5 worm cellular contexts compared by ENCODE assay signal in the genomic region with DNA sequence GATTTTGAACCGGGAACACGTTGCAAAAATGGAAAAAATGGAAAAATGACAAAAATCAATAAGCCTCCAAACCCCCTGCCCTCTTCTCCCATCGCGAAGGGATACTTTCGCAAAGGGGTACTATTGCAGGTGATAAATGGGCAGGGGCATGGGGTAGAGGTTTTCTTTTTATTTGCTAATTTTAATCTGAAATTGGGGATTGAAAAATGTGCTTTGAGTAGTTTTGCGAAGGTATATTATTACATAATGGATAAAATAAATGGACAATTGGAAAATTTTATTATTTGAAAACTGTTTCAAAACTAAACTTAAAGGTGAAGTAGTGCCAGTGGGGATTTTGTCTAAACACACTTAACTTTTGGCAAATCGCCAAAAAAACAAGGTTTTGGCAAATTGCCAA.
TF ChIP-seq lines count a peak whose summit lies in the region.

No protein-coding gene starts in this region.

TF ChIP-seq in whole organism, L1 larva, 84 proteins besides CTCF, POLR2A, EP300 and RAD21 (continues in another document):
- TF ChIP-seq Y116A8C.19 (tag; optimal IDR thresholded peaks at IDR 0.05; lab: Kevin White, UChicago; ENCODE audit: borderline replicate concordance) (no peak), zip-4 (GFP tag; optimal IDR thresholded peaks at IDR 0.05; lab: Kevin White, UChicago) (peak; percentile 89), efl-3 (GFP tag; optimal IDR thresholded peaks at IDR 0.05; lab: Kevin White, UChicago) (peak; percentile 57), elt-2 (tag; optimal IDR thresholded peaks at IDR 0.05; lab: Kevin White, UChicago) (peak; percentile 82), pqm-1 (tag; optimal IDR thresholded peaks at IDR 0.05; lab: Kevin White, UChicago) (peak; percentile 74), C34B4.2 (tag; optimal IDR thresholded peaks at IDR 0.05; lab: Kevin White, UChicago) (no peak), ztf-4 (tag; optimal IDR thresholded peaks at IDR 0.05; lab: Kevin White, UChicago) (peak; percentile 94), C16A3.4 (tag; optimal IDR thresholded peaks at IDR 0.05; lab: Kevin White, UChicago) (peak; percentile 98), nhr-20 (tag; optimal IDR thresholded peaks at IDR 0.05; lab: Kevin White, UChicago) (peak; percentile 93), lsy-2 (tag; optimal IDR thresholded peaks at IDR 0.05; lab: Kevin White, UChicago) (peak; percentile 92), nhr-12 (tag; optimal IDR thresholded peaks at IDR 0.05; lab: Kevin White, UChicago) (peak; percentile 67), aha-1 (tag; optimal IDR thresholded peaks at IDR 0.05; lab: Kevin White, UChicago) (peak; percentile 58), skn-1 (tag; optimal IDR thresholded peaks at IDR 0.05; lab: Kevin White, UChicago) (peak; percentile 100), fkh-10 (GFP tag; optimal IDR thresholded peaks at IDR 0.05; lab: Kevin White, UChicago) (peak; percentile 99), hpl-2 (GFP tag; optimal IDR thresholded peaks at IDR 0.05; lab: Kevin White, UChicago) (peak; percentile 95), swsn-7 (tag; optimal IDR thresholded peaks at IDR 0.05; lab: Kevin White, UChicago) (peak; percentile 93), lin-13 (GFP tag; optimal IDR thresholded peaks at IDR 0.05; lab: Kevin White, UChicago) (peak; percentile 92)

TF ChIP-seq in whole organism, L3 larva, 47 proteins besides CTCF, POLR2A, EP300 and RAD21 (continues in another document):
- peak; percentile 98 for TF ChIP-seq tbx-2 (tag; optimal IDR thresholded peaks at IDR 0.05; lab: Kevin White, UChicago)
- TF ChIP-seq elt-3 (tag; optimal IDR thresholded peaks at IDR 0.05; lab: Kevin White, UChicago): peak in 2 of 3 experiments; percentile 84 to 98
- no peak for TF ChIP-seq mml-1 (tag; optimal IDR thresholded peaks at IDR 0.05; lab: Kevin White, UChicago)
- peak; percentile 98 for TF ChIP-seq nhr-43 (tag; optimal IDR thresholded peaks at IDR 0.05; lab: Kevin White, UChicago; ENCODE audit: poor library complexity, severe bottlenecking)
- peak; percentile 62 for TF ChIP-seq ZK546.5 (tag; optimal IDR thresholded peaks at IDR 0.05; lab: Kevin White, UChicago)
- TF ChIP-seq zag-1 (tag; optimal IDR thresholded peaks at IDR 0.05; lab: Kevin White, UChicago): peak; percentile 83
- TF ChIP-seq nhr-237 (tag; optimal IDR thresholded peaks at IDR 0.05; lab: Kevin White, UChicago): peak; percentile 83
- TF ChIP-seq ztf-11 (tag; optimal IDR thresholded peaks at IDR 0.05; lab: Kevin White, UChicago): peak; percentile 14
- TF ChIP-seq nfya-1 (tag; optimal IDR thresholded peaks at IDR 0.05; lab: Kevin White, UChicago; ENCODE audit: insufficient read depth): peak; percentile 89
- TF ChIP-seq nhr-67 (tag; optimal IDR thresholded peaks at IDR 0.05; lab: Kevin White, UChicago): peak; percentile 69
- peak; percentile 54 for TF ChIP-seq unc-39 (tag; optimal IDR thresholded peaks at IDR 0.05; lab: Kevin White, UChicago)
- TF ChIP-seq jun-1 (tag; optimal IDR thresholded peaks at IDR 0.05; lab: Kevin White, UChicago): peak; percentile 99
- TF ChIP-seq nhr-25 (tag; optimal IDR thresholded peaks at IDR 0.05; lab: Kevin White, UChicago): peak; percentile 84
- peak; percentile 23 for TF ChIP-seq lin-15B (tag; optimal IDR thresholded peaks at IDR 0.05; lab: Kevin White, UChicago)
- TF ChIP-seq egl-27 (tag; optimal IDR thresholded peaks at IDR 0.05; lab: Kevin White, UChicago): peak; percentile 97
- peak; percentile 72 for TF ChIP-seq daf-12 (tag; optimal IDR thresholded peaks at IDR 0.05; lab: Kevin White, UChicago)
- peak; percentile 97 for TF ChIP-seq hmg-11 (tag; optimal IDR thresholded peaks at IDR 0.05; lab: Kevin White, UChicago)

TF ChIP-seq in whole organism, early embryonic, 17 proteins besides CTCF, POLR2A, EP300 and RAD21:
- peak; percentile 80 for TF ChIP-seq hmg-4 (GFP tag; optimal IDR thresholded peaks at IDR 0.05; lab: Kevin White, UChicago)
- no peak for TF ChIP-seq aly-1 (tag; optimal IDR thresholded peaks at IDR 0.05; lab: Kevin White, UChicago)
- no peak for TF ChIP-seq tra-4 (tag; optimal IDR thresholded peaks at IDR 0.05; lab: Kevin White, UChicago)
- peak; percentile 48 for TF ChIP-seq flt-1 (GFP tag; IDR thresholded peaks at IDR 0.05; lab: Robert Waterston, UW)
- no peak for TF ChIP-seq ets-7 (tag; optimal IDR thresholded peaks at IDR 0.05; lab: Kevin White, UChicago)
- TF ChIP-seq sea-1 (GFP tag; conservative IDR thresholded peaks at IDR 0.05; lab: Robert Waterston, UW): 0 out of 2 replicates have a peak, but pooled peaks have one; percentile 42
- TF ChIP-seq tbx-11 (GFP tag; IDR thresholded peaks at IDR 0.05; lab: Robert Waterston, UW): 0 out of 2 replicates have a peak, but pooled peaks have one; percentile 46
- peak; percentile 11 for TF ChIP-seq hnd-1 (tag; optimal IDR thresholded peaks at IDR 0.05; lab: Kevin White, UChicago)
- TF ChIP-seq pes-1 (GFP tag; IDR thresholded peaks at IDR 0.05; lab: Robert Waterston, UW): peak; percentile 71
- TF ChIP-seq scrt-1 (GFP tag; IDR thresholded peaks at IDR 0.05; lab: Robert Waterston, UW): peak; percentile 67; the same call in 1 of the 2 replicates
- TF ChIP-seq F13C5.2 (tag; optimal IDR thresholded peaks at IDR 0.05; lab: Kevin White, UChicago): peak; percentile 77
- TF ChIP-seq tbx-37 (GFP tag; conservative IDR thresholded peaks at IDR 0.05; lab: Robert Waterston, UW): peak; percentile 53

TF ChIP-seq in whole organism, midembryonic, 9 proteins besides CTCF, POLR2A, EP300 and RAD21:
- TF ChIP-seq ztf-23 (GFP tag; IDR thresholded peaks at IDR 0.05; lab: Robert Waterston, UW) (peak; percentile 91), ztf-29 (GFP tag; IDR thresholded peaks at IDR 0.05; lab: Robert Waterston, UW) (no peak), med-1 (GFP tag; optimal IDR thresholded peaks at IDR 0.05; lab: Kevin White, UChicago; ENCODE audit: insufficient read depth) (peak; percentile 26), T22C8.4 (GFP tag; IDR thresholded peaks at IDR 0.05; lab: Robert Waterston, UW) (peak; percentile 99), ref-1 (GFP tag; conservative IDR thresholded peaks at IDR 0.05; lab: Robert Waterston, UW) (no peak), cog-1 (tag; optimal IDR thresholded peaks at IDR 0.05; lab: Kevin White, UChicago) (peak; percentile 92), klf-2 (GFP tag; conservative IDR thresholded peaks at IDR 0.05; lab: Robert Waterston, UW) (peak; percentile 67), flt-1 (GFP tag; IDR thresholded peaks at IDR 0.05; lab: Robert Waterston, UW) (peak; percentile 82), tab-1 (GFP tag; IDR thresholded peaks at IDR 0.05; lab: Robert Waterston, UW) (no peak)

TF ChIP-seq in whole organism, young adult, 124 proteins besides CTCF, POLR2A, EP300 and RAD21 (continues in another document):
- TF ChIP-seq F57A8.1 (GFP tag; optimal IDR thresholded peaks at IDR 0.05; lab: Kevin White, UChicago): peak; percentile 67
- peak; percentile 97 for TF ChIP-seq nfyb-1 (GFP tag; IDR thresholded peaks at IDR 0.05; lab: Robert Waterston, UW)
- TF ChIP-seq pbrm-1 (GFP tag; IDR thresholded peaks at IDR 0.05; lab: Robert Waterston, UW): peak; percentile 94
- TF ChIP-seq mel-28 (tag; optimal IDR thresholded peaks at IDR 0.05; lab: Kevin White, UChicago; ENCODE audit: borderline replicate concordance): peak; percentile 58
- peak; percentile 80 for TF ChIP-seq bed-2 (GFP tag; IDR thresholded peaks at IDR 0.05; lab: Robert Waterston, UW)
- TF ChIP-seq ceh-27 (GFP tag; optimal IDR thresholded peaks at IDR 0.05; lab: Kevin White, UChicago): peak; percentile 98
- TF ChIP-seq gei-17 (GFP tag; optimal IDR thresholded peaks at IDR 0.05; lab: Kevin White, UChicago): peak; percentile 98
- peak; percentile 86 for TF ChIP-seq hmg-1.2 (GFP tag; IDR thresholded peaks at IDR 0.05; lab: Robert Waterston, UW)
- TF ChIP-seq ztf-22 (GFP tag; optimal IDR thresholded peaks at IDR 0.05; lab: Kevin White, UChicago): peak; percentile 76
- peak; percentile 98 for TF ChIP-seq repo-1 (tag; optimal IDR thresholded peaks at IDR 0.05; lab: Kevin White, UChicago)
- TF ChIP-seq mxl-1 (tag; optimal IDR thresholded peaks at IDR 0.05; lab: Kevin White, UChicago): peak; percentile 17
- TF ChIP-seq ZK185.1 (tag; optimal IDR thresholded peaks at IDR 0.05; lab: Kevin White, UChicago; ENCODE audit: poor library complexity, severe bottlenecking): peak; percentile 98
- peak; percentile 0 for TF ChIP-seq unc-130 (GFP tag; optimal IDR thresholded peaks at IDR 0.05; lab: Kevin White, UChicago)
- peak; percentile 27 for TF ChIP-seq snpc-3.4 (tag; optimal IDR thresholded peaks at IDR 0.05; lab: Kevin White, UChicago)
- TF ChIP-seq B0019.2 (GFP tag; conservative IDR thresholded peaks at IDR 0.05; lab: Robert Waterston, UW): no peak
- TF ChIP-seq egrh-3 (GFP tag; IDR thresholded peaks at IDR 0.05; lab: Robert Waterston, UW): peak; percentile 14; the same call in 1 of the 2 replicates
- peak; percentile 90 for TF ChIP-seq madf-3 (GFP tag; IDR thresholded peaks at IDR 0.05; lab: Robert Waterston, UW)
- peak; percentile 96 for TF ChIP-seq madf-10 (tag; optimal IDR thresholded peaks at IDR 0.05; lab: Kevin White, UChicago)
- no peak for TF ChIP-seq T26A5.8 (tag; optimal IDR thresholded peaks at IDR 0.05; lab: Kevin White, UChicago)
- peak; percentile 89 for TF ChIP-seq ztf-3 (GFP tag; optimal IDR thresholded peaks at IDR 0.05; lab: Kevin White, UChicago)
- no peak for TF ChIP-seq F55B11.4 (tag; optimal IDR thresholded peaks at IDR 0.05; lab: Kevin White, UChicago; ENCODE audit: borderline replicate concordance, insufficient read depth)
- TF ChIP-seq hlh-12 (tag; optimal IDR thresholded peaks at IDR 0.05; lab: Kevin White, UChicago): peak; percentile 65
- peak; percentile 59 for TF ChIP-seq B0261.1 (tag; optimal IDR thresholded peaks at IDR 0.05; lab: Kevin White, UChicago)
- peak; percentile 89 for TF ChIP-seq T07F8.4 (tag; optimal IDR thresholded peaks at IDR 0.05; lab: Kevin White, UChicago)
- peak; percentile 80 for TF ChIP-seq lin-26 (GFP tag; IDR thresholded peaks at IDR 0.05; lab: Robert Waterston, UW)
- no peak for TF ChIP-seq ztf-25 (GFP tag; IDR thresholded peaks at IDR 0.05; lab: Robert Waterston, UW)
- no peak for TF ChIP-seq F39B2.1 (GFP tag; IDR thresholded peaks at IDR 0.05; lab: Robert Waterston, UW)
- peak; percentile 87 for TF ChIP-seq lir-1 (GFP tag; conservative IDR thresholded peaks at IDR 0.05; lab: Robert Waterston, UW)
- peak; percentile 49 for TF ChIP-seq cebp-1 (GFP tag; IDR thresholded peaks at IDR 0.05; lab: Robert Waterston, UW)
- TF ChIP-seq cebp-1 (tag; optimal IDR thresholded peaks at IDR 0.05; lab: Kevin White, UChicago): peak; percentile 97
- TF ChIP-seq tlf-1 (GFP tag; optimal IDR thresholded peaks at IDR 0.05; lab: Kevin White, UChicago): peak; percentile 97
- TF ChIP-seq ets-4 (GFP tag; optimal IDR thresholded peaks at IDR 0.05; lab: Kevin White, UChicago): peak; percentile 53
- peak; percentile 98 for TF ChIP-seq dox-1 (GFP tag; IDR thresholded peaks at IDR 0.05; lab: Robert Waterston, UW)
- TF ChIP-seq nhr-80 (tag; optimal IDR thresholded peaks at IDR 0.05; lab: Kevin White, UChicago): peak; percentile 89
- peak; percentile 95 for TF ChIP-seq F22D6.2 (tag; optimal IDR thresholded peaks at IDR 0.05; lab: Kevin White, UChicago)
